Worm (Caenorhabditis elegans): ENCODE measurements around the gene mlck-1.

ce11 chrX:10078637-10079036 lies 9.0 kb upstream of the mlck-1 start:
- TF ChIP-seq nhr-11 (tag; optimal IDR thresholded peaks at IDR 0.05) (no peak), tbx-7 (tag; optimal IDR thresholded peaks at IDR 0.05) (no peak), ceh-14 (tag; optimal IDR thresholded peaks at IDR 0.05) (no peak), hlh-13 (GFP tag; optimal IDR thresholded peaks at IDR 0.05) (no peak), ceh-45 (GFP tag; IDR thresholded peaks at IDR 0.05) (no peak), gmeb-2 (tag; optimal IDR thresholded peaks at IDR 0.05) (no peak), zip-5 (tag; optimal IDR thresholded peaks at IDR 0.05) (no peak), pha-4 (tag; optimal IDR thresholded peaks at IDR 0.05) (no peak), ceh-6 (GFP tag; optimal IDR thresholded peaks at IDR 0.05) (no peak), C38D4.7 (GFP tag; optimal IDR thresholded peaks at IDR 0.05) (no peak), rnt-1 (tag; optimal IDR thresholded peaks at IDR 0.05) (no peak)

Data from whole organism, late embryonic.